Fruit fly (Drosophila melanogaster) whole organism, embryonic: ENCODE measurements around the gene CG4459.

Experiments
- ATbp ChIP-seq: fragments of 200-800 bp; sonication (Bioruptor generic); optimal IDR thresholded peaks from 2 replicates; lab custom pipeline; 2017; ENCODE audit warnings: missing biosample characterization, mild to moderate bottlenecking, missing genetic modification characterization, missing genetic modification reagents
- CG10565 ChIP-seq: fragments of 200-800 bp; sonication (Bioruptor generic); optimal IDR thresholded peaks from 3 replicates; lab custom pipeline; 2016; ENCODE audit warnings: missing biosample characterization, mild to moderate bottlenecking, missing genetic modification characterization
- CG11560 ChIP-seq: fragments of 200-800 bp; sonication (Bioruptor generic); IDR thresholded peaks from 3 replicates; pipeline ENCODE4 v1.3.6; 2022; ENCODE audit warnings: missing biosample characterization, missing genetic modification characterization
- CG13287 ChIP-seq: fragments of 200-800 bp; sonication (Bioruptor generic); IDR thresholded peaks from 2 replicates; pipeline ENCODE4 v1.3.6; 2022; ENCODE audit warnings: missing biosample characterization, missing genetic modification characterization; ENCODE audit not compliant: partially characterized antibody
- CG16815 ChIP-seq: fragments of 200-800 bp; sonication (Bioruptor generic); optimal IDR thresholded peaks from 3 replicates; lab custom pipeline; 2017; ENCODE audit warnings: missing biosample characterization, mild to moderate bottlenecking, missing genetic modification characterization
- CG2120 ChIP-seq: fragments of 200-800 bp; sonication (Bioruptor generic); optimal IDR thresholded peaks from 3 replicates; lab custom pipeline; 2016; ENCODE audit warnings: missing biosample characterization, missing genetic modification characterization
- CG2712 ChIP-seq: fragments of 200-800 bp; optimal IDR thresholded peaks from 3 replicates; lab custom pipeline; 2019; ENCODE audit warnings: missing biosample characterization, mild to moderate bottlenecking, missing genetic modification characterization, moderate library complexity
- CG3847 ChIP-seq: fragments of 200-800 bp; sonication (Bioruptor generic); IDR thresholded peaks from 2 replicates; pipeline ENCODE4 v1.3.6; 2022; ENCODE audit warnings: missing biosample characterization, missing genetic modification characterization
- CG4282 ChIP-seq: fragments of 200-800 bp; sonication (Bioruptor generic); optimal IDR thresholded peaks from 2 replicates; lab custom pipeline; 2016; ENCODE audit warnings: missing biosample characterization, missing genetic modification characterization
- CG43689 ChIP-seq: fragments of 200-800 bp; sonication (Bioruptor generic); IDR thresholded peaks from 2 replicates; pipeline ENCODE4 v1.3.6; 2022; ENCODE audit warnings: missing biosample characterization, missing genetic modification characterization
- CG4424 ChIP-seq: fragments of 200-800 bp; sonication (Bioruptor generic); optimal IDR thresholded peaks from 3 replicates; lab custom pipeline; 2016; ENCODE audit warnings: missing biosample characterization, missing genetic modification characterization
- CG4707 ChIP-seq: fragments of 200-800 bp; sonication (Bioruptor generic); optimal IDR thresholded peaks from 2 replicates; lab custom pipeline; 2018; ENCODE audit warnings: missing biosample characterization, mild to moderate bottlenecking, missing genetic modification characterization, moderate library complexity
- CG6254 ChIP-seq: fragments of 200-800 bp; sonication (Bioruptor generic); optimal IDR thresholded peaks from 3 replicates; lab custom pipeline; 2017; ENCODE audit warnings: mild to moderate bottlenecking, missing biosample characterization, missing genetic modification reagents, missing genetic modification characterization
- CG7987 ChIP-seq: fragments of 200-800 bp; sonication (Bioruptor generic); optimal IDR thresholded peaks from 2 replicates; lab custom pipeline; 2018; ENCODE audit warnings: missing biosample characterization, mild to moderate bottlenecking, missing genetic modification characterization, moderate library complexity
- CG9932 ChIP-seq: fragments of 200-800 bp; sonication (Bioruptor generic); IDR thresholded peaks from 2 replicates; pipeline ENCODE4 v1.3.6; 2022; ENCODE audit warnings: missing biosample characterization, missing genetic modification characterization
- CkIIα-i1 ChIP-seq: fragments of 200-800 bp; sonication (Bioruptor generic); IDR thresholded peaks from 2 replicates; pipeline ENCODE4 v1.3.6; 2022; ENCODE audit warnings: missing biosample characterization, missing genetic modification characterization
- D19B ChIP-seq: fragments of 200-800 bp; sonication (Bioruptor generic); optimal IDR thresholded peaks from 2 replicates; lab custom pipeline; 2017; ENCODE audit warnings: missing biosample characterization, mild to moderate bottlenecking, missing genetic modification characterization
- Dll ChIP-seq: fragments of 200-800 bp; sonication (Bioruptor generic); IDR thresholded peaks from 4 replicates; pipeline ENCODE4 v1.3.6; 2022; ENCODE audit warnings: missing biosample characterization, missing genetic modification characterization; ENCODE audit not compliant: partially characterized antibody
- Drgx ChIP-seq: fragments of 200-800 bp; sonication (Bioruptor generic); IDR thresholded peaks from 2 replicates; pipeline ENCODE4 v1.3.6; 2022; ENCODE audit warnings: missing biosample characterization, missing genetic modification characterization
- ERR ChIP-seq: fragments of 200-800 bp; sonication (Bioruptor generic); optimal IDR thresholded peaks from 2 replicates; lab custom pipeline; 2016; ENCODE audit warnings: missing biosample characterization, missing genetic modification characterization
- HmgZ ChIP-seq: fragments of 200-800 bp; sonication (Bioruptor generic); optimal IDR thresholded peaks from 2 replicates; lab custom pipeline; 2018; ENCODE audit warnings: missing biosample characterization, mild to moderate bottlenecking, missing genetic modification characterization
- Max ChIP-seq: fragments of 200-800 bp; sonication (Bioruptor generic); optimal IDR thresholded peaks from 2 replicates; lab custom pipeline; 2016; ENCODE audit warnings: missing biosample characterization, mild to moderate bottlenecking, missing genetic modification characterization
- Opbp ChIP-seq: fragments of 200-800 bp; sonication (Bioruptor generic); IDR thresholded peaks from 3 replicates; pipeline ENCODE4 v1.3.6; 2022; ENCODE audit warnings: missing biosample characterization, missing genetic modification characterization; ENCODE audit not compliant: partially characterized antibody
- Optix ChIP-seq: fragments of 200-800 bp; sonication (Bioruptor generic); IDR thresholded peaks from 3 replicates; pipeline ENCODE4 v1.3.6; 2022; ENCODE audit warnings: missing biosample characterization, missing genetic modification characterization
- PHDP ChIP-seq: fragments of 200-800 bp; sonication (Bioruptor generic); optimal IDR thresholded peaks from 3 replicates; lab custom pipeline; 2018; ENCODE audit warnings: missing biosample characterization, mild to moderate bottlenecking, missing genetic modification characterization, moderate library complexity
- Ptx1 ChIP-seq: fragments of 200-800 bp; sonication (Bioruptor generic); IDR thresholded peaks from 2 replicates; pipeline ENCODE4 v1.3.6; 2022; ENCODE audit warnings: missing biosample characterization, missing genetic modification characterization
- aop ChIP-seq: fragments of 200-800 bp; sonication (Bioruptor generic); IDR thresholded peaks from 2 replicates; pipeline ENCODE4 v1.3.6; 2022; ENCODE audit warnings: missing biosample characterization, missing genetic modification characterization
- ato ChIP-seq: fragments of 200-800 bp; sonication (Bioruptor generic); IDR thresholded peaks from 2 replicates; pipeline ENCODE4 v1.3.6; 2022; ENCODE audit warnings: missing biosample characterization, missing genetic modification characterization; ENCODE audit not compliant: partially characterized antibody
- bigmax ChIP-seq: fragments of 200-800 bp; sonication (Bioruptor generic); optimal IDR thresholded peaks from 2 replicates; lab custom pipeline; 2018; ENCODE audit warnings: missing biosample characterization, mild to moderate bottlenecking, missing genetic modification characterization
- br ChIP-seq: fragments of >200 bp; optimal IDR thresholded peaks from 2 replicates; lab custom pipeline; 2017
- cad ChIP-seq: fragments of >200 bp; optimal IDR thresholded peaks from 2 replicates; lab custom pipeline; 2017; ENCODE audit warnings: missing biosample characterization, missing genetic modification characterization
- dan ChIP-seq: fragments of 200-800 bp; sonication (Bioruptor generic); IDR thresholded peaks from 2 replicates; pipeline ENCODE4 v1.3.6; 2022; ENCODE audit warnings: missing biosample characterization, missing genetic modification characterization
- disco-r ChIP-seq: fragments of 200-800 bp; sonication (Bioruptor generic); optimal IDR thresholded peaks from 2 replicates; lab custom pipeline; 2016; ENCODE audit warnings: missing biosample characterization, missing genetic modification characterization
- eyg ChIP-seq: fragments of 200-800 bp; sonication (Bioruptor generic); optimal IDR thresholded peaks from 3 replicates; lab custom pipeline; 2016; ENCODE audit warnings: missing biosample characterization, missing genetic modification characterization
- fd102C ChIP-seq: fragments of 200-800 bp; sonication (Bioruptor generic); optimal IDR thresholded peaks from 2 replicates; lab custom pipeline; 2018; ENCODE audit warnings: missing biosample characterization, mild to moderate bottlenecking, missing genetic modification characterization, moderate library complexity
- gro ChIP-seq: fragments of 200-800 bp; sonication (Bioruptor generic); optimal IDR thresholded peaks from 2 replicates; lab custom pipeline; 2016; ENCODE audit warnings: missing biosample characterization, missing genetic modification characterization
- kay ChIP-seq: fragments of 200-800 bp; sonication (Bioruptor generic); optimal IDR thresholded peaks from 2 replicates; lab custom pipeline; 2016; ENCODE audit warnings: missing biosample characterization, missing genetic modification characterization
- ken ChIP-seq: fragments of 200-800 bp; sonication (Bioruptor generic); IDR thresholded peaks from 3 replicates; pipeline ENCODE4 v1.3.6; 2022; ENCODE audit warnings: missing biosample characterization, missing genetic modification characterization
- lab ChIP-seq: fragments of 200-800 bp; sonication (Bioruptor generic); optimal IDR thresholded peaks from 3 replicates; lab custom pipeline; 2017; ENCODE audit warnings: missing biosample characterization, missing genetic modification characterization, mild to moderate bottlenecking, moderate library complexity, missing genetic modification reagents
- maf-S ChIP-seq: fragments of 200-800 bp; sonication (Bioruptor generic); optimal IDR thresholded peaks from 2 replicates; lab custom pipeline; 2016; ENCODE audit warnings: missing biosample characterization, missing genetic modification characterization
- nerfin-2 ChIP-seq: fragments of 200-800 bp; sonication (Bioruptor generic); IDR thresholded peaks from 2 replicates; pipeline ENCODE4 v1.3.6; 2022; ENCODE audit warnings: missing biosample characterization, missing genetic modification characterization; ENCODE audit not compliant: partially characterized antibody
- nmo ChIP-seq: fragments of 200-800 bp; sonication (Bioruptor generic); optimal IDR thresholded peaks from 2 replicates; lab custom pipeline; 2018; ENCODE audit warnings: missing biosample characterization, mild to moderate bottlenecking, missing genetic modification characterization, moderate library complexity
- odd ChIP-seq: fragments of 200-800 bp; sonication (Bioruptor generic); optimal IDR thresholded peaks from 2 replicates; lab custom pipeline; 2017; ENCODE audit warnings: missing biosample characterization, mild to moderate bottlenecking, missing genetic modification characterization
- org-1 ChIP-seq: fragments of 200-800 bp; sonication (Bioruptor generic); optimal IDR thresholded peaks from 2 replicates; lab custom pipeline; 2017; ENCODE audit warnings: missing biosample characterization, missing genetic modification characterization
- rib ChIP-seq: fragments of 200-800 bp; sonication (Bioruptor generic); IDR thresholded peaks from 2 replicates; pipeline ENCODE4 v1.3.6; 2022; ENCODE audit warnings: missing biosample characterization, missing genetic modification characterization
- tin ChIP-seq: fragments of 200-800 bp; sonication (Bioruptor generic); optimal IDR thresholded peaks from 3 replicates; lab custom pipeline; 2016; ENCODE audit warnings: missing biosample characterization, missing genetic modification characterization
- tll ChIP-seq, 2 experiments: fragments of 200-800 bp in 1 of 2; fragments of >200 bp in 1 of 2; sonication (Bioruptor generic) in 1 of 2; optimal IDR thresholded peaks; 2 replicates each; lab custom pipeline; 2017 to 2019; ENCODE audit warnings: missing biosample characterization in 2 of 2, missing genetic modification characterization in 2 of 2, mild to moderate bottlenecking in 1 of 2, moderate library complexity in 1 of 2
- ttk ChIP-seq: fragments of 200-800 bp; sonication (Bioruptor generic); IDR thresholded peaks from 2 replicates; pipeline ENCODE4 v2.1.2; 2022; ENCODE audit warnings: missing biosample characterization, missing genetic modification characterization
- wek ChIP-seq: fragments of 200-800 bp; sonication (Bioruptor generic); optimal IDR thresholded peaks from 3 replicates; lab custom pipeline; 2018; ENCODE audit warnings: missing biosample characterization, mild to moderate bottlenecking, missing genetic modification characterization, moderate library complexity
- zen2 ChIP-seq: fragments of 200-800 bp; sonication (Bioruptor generic); IDR thresholded peaks from 3 replicates; pipeline ENCODE4 v1.3.6; 2022; ENCODE audit warnings: missing biosample characterization, missing genetic modification characterization; ENCODE audit not compliant: partially characterized antibody

Gene CG4459

dm6 chr3R:19892046-19892445, 36.4 kb downstream of the CG4459 start (continued):
- TF ChIP-seq bigmax (GFP tag; lab: Kevin White, UChicago): no peak
- no peak for TF ChIP-seq dan (GFP tag; lab: Robert Waterston, UW)
- 0 out of 4 replicates have a peak, but pooled peaks have one; percentile 20 for TF ChIP-seq Dll (GFP tag; lab: Robert Waterston, UW)
- TF ChIP-seq CG2120 (GFP tag; lab: Kevin White, UChicago): peak; percentile 55
- TF ChIP-seq ttk (GFP tag; lab: Robert Waterston, UW): peak; percentile 63
- peak; percentile 30 for TF ChIP-seq disco-r (GFP tag; lab: Kevin White, UChicago)
- TF ChIP-seq CkIIα-i1 (GFP tag; lab: Robert Waterston, UW): no peak
- TF ChIP-seq CG2712 (tag; lab: Kevin White, UChicago): peak; percentile 77
- TF ChIP-seq CG16815 (GFP tag; lab: Kevin White, UChicago): peak; percentile 50
- TF ChIP-seq fd102C (GFP tag; lab: Kevin White, UChicago): no peak
- peak; percentile 76 for TF ChIP-seq nmo (GFP tag; lab: Kevin White, UChicago)
- TF ChIP-seq ato: 0 out of 2 replicates have a peak, but pooled peaks have one; percentile 38
- TF ChIP-seq nerfin-2: no peak
- peak; percentile 87 for TF ChIP-seq Ptx1 (GFP tag; lab: Robert Waterston, UW)
- no peak for TF ChIP-seq CG10565 (GFP tag; lab: Kevin White, UChicago)
- TF ChIP-seq CG11560: peak; percentile 55; the same call in 2 of the 3 replicates
- peak; percentile 49 for TF ChIP-seq CG4282
- peak; percentile 71 for TF ChIP-seq CG4424 (GFP tag; lab: Kevin White, UChicago)
- peak; percentile 14; the same call in 1 of the 2 replicates for TF ChIP-seq CG13287
- TF ChIP-seq Max: peak; percentile 31
- peak; percentile 71 for TF ChIP-seq PHDP (tag; lab: Kevin White, UChicago)
- peak; percentile 17 for TF ChIP-seq kay (GFP tag; lab: Kevin White, UChicago)
- TF ChIP-seq ERR: peak; percentile 58
- TF ChIP-seq tll (GFP tag; optimal IDR thresholded peaks at IDR 0.05; lab: Kevin White, UChicago): peak in 1 of 2 experiments; percentile 27
- TF ChIP-seq CG43689: peak; percentile 51
- TF ChIP-seq CG6254 (GFP tag; lab: Kevin White, UChicago): peak; percentile 53
- 0 out of 2 replicates have a peak, but pooled peaks have one; percentile 47 for TF ChIP-seq rib
- TF ChIP-seq tin (GFP tag; lab: Kevin White, UChicago): peak; percentile 74
- TF ChIP-seq CG4707 (GFP tag; lab: Kevin White, UChicago): peak; percentile 46
- TF ChIP-seq CG7987: peak; percentile 37
- no peak for TF ChIP-seq cad (GFP tag; lab: Kevin White, UChicago)
- TF ChIP-seq aop: no peak
- TF ChIP-seq ATbp: peak; percentile 65
- peak; percentile 69 for TF ChIP-seq org-1
- TF ChIP-seq gro (GFP tag; lab: Kevin White, UChicago): peak; percentile 26
- peak; percentile 63 for TF ChIP-seq CG3847 (GFP tag; lab: Robert Waterston, UW)
- no peak for TF ChIP-seq Opbp (GFP tag; lab: Robert Waterston, UW)
- peak; percentile 68 for TF ChIP-seq Drgx
- TF ChIP-seq maf-S: peak; percentile 36
- peak; percentile 66 for TF ChIP-seq wek (GFP tag; lab: Kevin White, UChicago)
- TF ChIP-seq odd (GFP tag; lab: Kevin White, UChicago): peak; percentile 56
- peak; percentile 71 for TF ChIP-seq Optix
- peak; percentile 33; the same call in 1 of the 3 replicates for TF ChIP-seq zen2
- peak; percentile 14 for TF ChIP-seq D19B (GFP tag; lab: Kevin White, UChicago)
- TF ChIP-seq HmgZ (tag; lab: Kevin White, UChicago): peak; percentile 22
- TF ChIP-seq lab (GFP tag; lab: Kevin White, UChicago): peak; percentile 70
- TF ChIP-seq eyg (GFP tag; lab: Kevin White, UChicago): peak; percentile 39
- peak; percentile 71; the same call in 1 of the 3 replicates for TF ChIP-seq ken (GFP tag; lab: Robert Waterston, UW)
- no peak for TF ChIP-seq br (lab: Kevin White, UChicago)
- peak; percentile 78 for TF ChIP-seq CG9932 (GFP tag; lab: Robert Waterston, UW)
